Worm (Caenorhabditis elegans) whole organism, young adult: ENCODE results near the gene Y39A1A.27.

Source experiments
- B0019.2 ChIP-seq: fragments of 200-800 bp; sonication (Bioruptor generic); conservative IDR thresholded peaks from 2 replicates; pipeline ENCODE4 v1.3.6; 2022; ENCODE audit warnings: missing genetic modification reagents, missing genetic modification characterization, missing compliant biosample characterization
- Y67H2A.10 ChIP-seq: fragments of 200-800 bp; sonication (Bioruptor generic); conservative IDR thresholded peaks from 2 replicates; pipeline ENCODE4 v1.3.6; 2022; ENCODE audit warnings: missing genetic modification reagents, missing genetic modification characterization, missing compliant biosample characterization
- hmg-20 ChIP-seq: fragments of 200-800 bp; sonication (Bioruptor generic); IDR thresholded peaks from 2 replicates; pipeline ENCODE4 v1.3.6; 2022; ENCODE audit warnings: missing genetic modification reagents, missing genetic modification characterization, missing compliant biosample characterization
- pbrm-1 ChIP-seq: fragments of 200-800 bp; sonication (Bioruptor generic); IDR thresholded peaks from 2 replicates; pipeline ENCODE4 v1.3.6; 2022; ENCODE audit warnings: missing genetic modification reagents, missing genetic modification characterization, missing compliant biosample characterization
- rcor-1 ChIP-seq: fragments of 200-800 bp; sonication (Bioruptor generic); IDR thresholded peaks from 2 replicates; pipeline ENCODE4 v1.3.6; 2022; ENCODE audit warnings: missing genetic modification reagents, missing genetic modification characterization, missing compliant biosample characterization

DNA sequence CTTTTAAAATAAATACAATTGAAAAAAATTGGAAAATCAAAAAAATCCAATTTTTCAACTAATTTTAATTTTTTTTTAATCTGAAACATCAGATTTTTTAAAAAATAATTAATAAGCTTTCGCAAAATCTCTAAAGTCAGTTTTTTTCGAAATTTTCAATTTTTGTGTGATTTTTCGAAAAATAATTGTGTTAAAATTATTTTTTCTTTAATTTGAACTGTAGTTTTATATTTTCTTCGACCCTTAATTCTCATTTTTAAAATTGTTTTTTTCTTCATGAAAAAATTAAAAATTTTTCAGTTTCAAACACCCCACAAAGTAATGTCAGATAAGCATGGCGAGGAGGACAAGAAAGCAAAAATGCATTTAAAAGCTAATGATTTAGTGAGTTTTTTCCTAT, 33.7 kb upstream of the Y39A1A.27 start, which contains the start of gene rabx-5:
- TF ChIP-seq B0019.2 (GFP tag; lab: Robert Waterston, UW) (no peak), pbrm-1 (no peak), hmg-20 (no peak), rcor-1 (GFP tag; lab: Robert Waterston, UW) (no peak), Y67H2A.10 (GFP tag; lab: Robert Waterston, UW) (no peak)
